Fruit fly (Drosophila melanogaster) whole organism, embryonic: ENCODE data around the gene CG13297.

ENCODE experiments used
- Asciz ChIP-seq: fragments of 200-800 bp; sonication (Bioruptor generic); optimal IDR thresholded peaks from 2 replicates; lab custom pipeline; 2017; ENCODE audit warnings: missing biosample characterization, mild to moderate bottlenecking, missing genetic modification characterization, missing genetic modification reagents
- Bdp1 ChIP-seq: fragments of 200-800 bp; sonication (Bioruptor generic); optimal IDR thresholded peaks from 3 replicates; lab custom pipeline; 2016; ENCODE audit warnings: missing biosample characterization, missing genetic modification characterization
- CG1024 ChIP-seq: fragments of 200-800 bp; sonication (Bioruptor generic); IDR thresholded peaks from 2 replicates; pipeline ENCODE4 v1.3.6; 2022; ENCODE audit warnings: missing biosample characterization, missing genetic modification characterization
- CG10274 ChIP-seq: fragments of 200-800 bp; sonication (Bioruptor generic); optimal IDR thresholded peaks from 3 replicates; lab custom pipeline; 2017; ENCODE audit warnings: missing biosample characterization, mild to moderate bottlenecking, missing genetic modification characterization
- CG1233 ChIP-seq: fragments of 200-800 bp; sonication (Bioruptor generic); optimal IDR thresholded peaks from 4 replicates; lab custom pipeline; 2018; ENCODE audit warnings: missing biosample characterization, mild to moderate bottlenecking, missing genetic modification characterization
- CG12744 ChIP-seq: fragments of 200-800 bp; sonication (Bioruptor generic); optimal IDR thresholded peaks from 2 replicates; lab custom pipeline; 2016; ENCODE audit warnings: missing biosample characterization, missing genetic modification characterization
- CG14710 ChIP-seq: fragments of 200-800 bp; sonication (Bioruptor generic); optimal IDR thresholded peaks from 3 replicates; lab custom pipeline; 2019; ENCODE audit warnings: missing biosample characterization, mild to moderate bottlenecking, missing genetic modification characterization, moderate library complexity
- CG1647 ChIP-seq: fragments of 200-800 bp; sonication (Bioruptor generic); optimal IDR thresholded peaks from 3 replicates; lab custom pipeline; 2016; ENCODE audit warnings: missing biosample characterization, missing genetic modification characterization
- CG16863 ChIP-seq: fragments of 200-800 bp; sonication (Bioruptor generic); optimal IDR thresholded peaks from 3 replicates; lab custom pipeline; 2016; ENCODE audit warnings: missing biosample characterization, missing genetic modification characterization
- CG18476 ChIP-seq: fragments of 200-800 bp; sonication (Bioruptor generic); optimal IDR thresholded peaks from 2 replicates; lab custom pipeline; 2016; ENCODE audit warnings: missing biosample characterization, mild to moderate bottlenecking, missing genetic modification characterization
- CG2129 ChIP-seq: fragments of 200-800 bp; sonication (Bioruptor generic); IDR thresholded peaks from 2 replicates; pipeline ENCODE4 v1.3.6; 2022; ENCODE audit warnings: missing biosample characterization, missing genetic modification characterization; ENCODE audit not compliant: partially characterized antibody
- CG30403 ChIP-seq: fragments of 200-800 bp; sonication (Bioruptor generic); optimal IDR thresholded peaks from 3 replicates; lab custom pipeline; 2016; ENCODE audit warnings: missing biosample characterization, missing genetic modification characterization
- CG32767 ChIP-seq: fragments of 200-800 bp; sonication (Bioruptor generic); IDR thresholded peaks from 2 replicates; pipeline ENCODE4 v1.3.6; 2022; ENCODE audit warnings: missing biosample characterization, missing genetic modification characterization
- CG3847 ChIP-seq: fragments of 200-800 bp; sonication (Bioruptor generic); IDR thresholded peaks from 2 replicates; pipeline ENCODE4 v1.3.6; 2022; ENCODE audit warnings: missing biosample characterization, missing genetic modification characterization
- CG3995 ChIP-seq: fragments of 200-800 bp; sonication (Bioruptor generic); optimal IDR thresholded peaks from 3 replicates; lab custom pipeline; 2016; ENCODE audit warnings: missing biosample characterization, missing genetic modification characterization
- CG42726 ChIP-seq: fragments of 200-800 bp; sonication (Bioruptor generic); IDR thresholded peaks from 2 replicates; pipeline ENCODE4 v1.3.6; 2022; ENCODE audit warnings: missing biosample characterization, missing genetic modification characterization; ENCODE audit not compliant: partially characterized antibody
- CG4328 ChIP-seq: fragments of 200-800 bp; sonication (Bioruptor generic); optimal IDR thresholded peaks from 3 replicates; lab custom pipeline; 2017; ENCODE audit warnings: missing biosample characterization, missing genetic modification reagents, missing genetic modification characterization
- CG8388 ChIP-seq: fragments of 200-800 bp; sonication (Bioruptor generic); optimal IDR thresholded peaks from 2 replicates; lab custom pipeline; 2019; ENCODE audit warnings: missing biosample characterization, mild to moderate bottlenecking, missing genetic modification characterization, moderate library complexity
- D19B ChIP-seq: fragments of 200-800 bp; sonication (Bioruptor generic); optimal IDR thresholded peaks from 2 replicates; lab custom pipeline; 2017; ENCODE audit warnings: missing biosample characterization, mild to moderate bottlenecking, missing genetic modification characterization
- Dref ChIP-seq: fragments of 200-800 bp; sonication (Bioruptor generic); IDR thresholded peaks from 2 replicates; pipeline ENCODE4 v1.3.6; 2022; ENCODE audit warnings: missing biosample characterization, missing genetic modification characterization
- E2f2 ChIP-seq: fragments of 200-800 bp; sonication (Bioruptor generic); IDR thresholded peaks from 2 replicates; pipeline ENCODE4 v1.3.6; 2022; ENCODE audit warnings: missing biosample characterization, missing genetic modification characterization
- Eip74EF ChIP-seq, 2 experiments: fragments of 200-800 bp in 1 of 2; fragments of >200 bp in 1 of 2; sonication (Bioruptor generic) in 1 of 2; optimal IDR thresholded peaks; 2 replicates each; lab custom pipeline; 2017 to 2019; ENCODE audit warnings: missing biosample characterization in 2 of 2, missing genetic modification characterization in 2 of 2, mild to moderate bottlenecking in 1 of 2, moderate library complexity in 1 of 2
- Hr51 ChIP-seq, 2 experiments: fragments of 200-800 bp; sonication (Bioruptor generic); optimal IDR thresholded peaks; 2 replicates in 1 of 2; 3 replicates in 1 of 2; lab custom pipeline; 2016 to 2018; ENCODE audit warnings: missing biosample characterization in 2 of 2, missing genetic modification characterization in 2 of 2, mild to moderate bottlenecking in 1 of 2, moderate library complexity in 1 of 2
- Lim3 ChIP-seq: fragments of 200-800 bp; sonication (Bioruptor generic); IDR thresholded peaks from 2 replicates; pipeline ENCODE4 v1.3.6; 2022; ENCODE audit warnings: missing biosample characterization, missing genetic modification characterization
- Mes4 ChIP-seq: fragments of 200-800 bp; sonication (Bioruptor generic); optimal IDR thresholded peaks from 2 replicates; lab custom pipeline; 2016; ENCODE audit warnings: missing biosample characterization, missing genetic modification characterization
- NC2β ChIP-seq: fragments of 200-800 bp; sonication (Bioruptor generic); optimal IDR thresholded peaks from 2 replicates; lab custom pipeline; 2016; ENCODE audit warnings: missing biosample characterization, missing genetic modification characterization
- Ptx1 ChIP-seq: fragments of 200-800 bp; sonication (Bioruptor generic); IDR thresholded peaks from 2 replicates; pipeline ENCODE4 v1.3.6; 2022; ENCODE audit warnings: missing biosample characterization, missing genetic modification characterization
- Sox102F ChIP-seq: fragments of 200-800 bp; sonication (Bioruptor generic); optimal IDR thresholded peaks from 2 replicates; lab custom pipeline; 2018; ENCODE audit warnings: missing biosample characterization, mild to moderate bottlenecking, missing genetic modification characterization, moderate library complexity
- Ssrp ChIP-seq: fragments of 200-800 bp; sonication (Bioruptor generic); optimal IDR thresholded peaks from 2 replicates; lab custom pipeline; 2018; ENCODE audit warnings: missing biosample characterization, mild to moderate bottlenecking, missing genetic modification characterization, moderate library complexity
- Trl ChIP-seq, 3 experiments: fragments of >200 bp in 2 of 3; fragments of 200-800 bp in 1 of 3; sonication (Bioruptor generic) in 1 of 3; optimal IDR thresholded peaks; 2 replicates in 1 of 3; 3 replicates in 2 of 3; lab custom pipeline; 2016 to 2017; ENCODE audit warnings: missing biosample characterization in 1 of 3, missing genetic modification characterization in 1 of 3
- Vsx1 ChIP-seq: fragments of 200-800 bp; sonication (Bioruptor generic); optimal IDR thresholded peaks from 2 replicates; lab custom pipeline; 2017; ENCODE audit warnings: missing biosample characterization, mild to moderate bottlenecking, missing genetic modification characterization, missing genetic modification reagents
- amos ChIP-seq: fragments of 200-800 bp; sonication (Bioruptor generic); IDR thresholded peaks from 2 replicates; pipeline ENCODE4 v1.3.6; 2022; ENCODE audit warnings: missing biosample characterization, missing genetic modification characterization; ENCODE audit not compliant: partially characterized antibody
- az2 ChIP-seq: fragments of 200-800 bp; sonication (Bioruptor generic); optimal IDR thresholded peaks from 3 replicates; lab custom pipeline; 2016; ENCODE audit warnings: missing biosample characterization, missing genetic modification characterization
- chm ChIP-seq: fragments of 200-800 bp; sonication (Bioruptor generic); IDR thresholded peaks from 2 replicates; pipeline ENCODE4 v1.3.6; 2022; ENCODE audit warnings: missing biosample characterization, missing genetic modification characterization
- dm ChIP-seq: fragments of 200-800 bp; sonication (Bioruptor generic); optimal IDR thresholded peaks from 3 replicates; lab custom pipeline; 2016; ENCODE audit warnings: missing biosample characterization, missing genetic modification characterization
- dmrt11E ChIP-seq: fragments of 200-800 bp; sonication (Bioruptor generic); optimal IDR thresholded peaks from 3 replicates; lab custom pipeline; 2018; ENCODE audit warnings: missing biosample characterization, mild to moderate bottlenecking, missing genetic modification characterization, moderate library complexity
- dpn ChIP-seq, 2 experiments: fragments of 200-800 bp; sonication (Bioruptor generic); optimal IDR thresholded peaks; 3 replicates each; lab custom pipeline; 2016; ENCODE audit warnings: missing biosample characterization in 2 of 2, missing genetic modification characterization in 2 of 2
- eyg ChIP-seq: fragments of 200-800 bp; sonication (Bioruptor generic); optimal IDR thresholded peaks from 3 replicates; lab custom pipeline; 2016; ENCODE audit warnings: missing biosample characterization, missing genetic modification characterization
- gcm2 ChIP-seq: fragments of 200-800 bp; sonication (Bioruptor generic); optimal IDR thresholded peaks from 2 replicates; lab custom pipeline; 2016; ENCODE audit warnings: missing biosample characterization, missing genetic modification characterization
- gro ChIP-seq: fragments of 200-800 bp; sonication (Bioruptor generic); optimal IDR thresholded peaks from 2 replicates; lab custom pipeline; 2016; ENCODE audit warnings: missing biosample characterization, missing genetic modification characterization
- pan ChIP-seq, 4 experiments: fragments of >200 bp in 3 of 4; fragments of 200-800 bp in 1 of 4; sonication (Bioruptor generic) in 1 of 4; optimal IDR thresholded peaks in 3 of 4; IDR thresholded peaks in 1 of 4; 2 replicates each; pipeline versions ENCODE4 v1.3.6 to Lab custom; 2017 to 2022; ENCODE audit warnings: missing biosample characterization in 2 of 4, missing genetic modification characterization in 2 of 4, mixed read lengths in 1 of 4
- pho ChIP-seq: fragments of 200-800 bp; sonication (Bioruptor generic); optimal IDR thresholded peaks from 2 replicates; lab custom pipeline; 2016; ENCODE audit warnings: missing biosample characterization, missing genetic modification characterization
- prd ChIP-seq, 3 experiments: fragments of >200 bp in 2 of 3; fragments of 200-800 bp in 1 of 3; sonication (Bioruptor generic) in 1 of 3; optimal IDR thresholded peaks in 2 of 3; IDR thresholded peaks in 1 of 3; 2 replicates in 2 of 3; 3 replicates in 1 of 3; pipeline versions ENCODE4 v1.3.6 to Lab custom; 2017 to 2022; ENCODE audit warnings: missing biosample characterization in 1 of 3, missing genetic modification characterization in 1 of 3
- pros ChIP-seq: fragments of 200-800 bp; sonication (Bioruptor generic); optimal IDR thresholded peaks from 3 replicates; lab custom pipeline; 2019; ENCODE audit warnings: missing biosample characterization, mild to moderate bottlenecking, missing genetic modification characterization, moderate library complexity
- rib ChIP-seq: fragments of 200-800 bp; sonication (Bioruptor generic); IDR thresholded peaks from 2 replicates; pipeline ENCODE4 v1.3.6; 2022; ENCODE audit warnings: missing biosample characterization, missing genetic modification characterization
- ro ChIP-seq: fragments of 200-800 bp; sonication (Bioruptor generic); IDR thresholded peaks from 2 replicates; pipeline ENCODE4 v1.3.6; 2022; ENCODE audit warnings: missing biosample characterization, missing genetic modification characterization
- sens ChIP-seq: fragments of 200-800 bp; sonication (Bioruptor generic); peaks from one replicate; lab custom pipeline; 2016; ENCODE audit warnings: missing biosample characterization, missing genetic modification characterization
- so ChIP-seq: fragments of 200-800 bp; sonication (Bioruptor generic); IDR thresholded peaks from 3 replicates; pipeline ENCODE4 v1.3.6; 2022; ENCODE audit warnings: missing biosample characterization, missing genetic modification characterization
- ssp ChIP-seq: fragments of 200-800 bp; sonication (Bioruptor generic); IDR thresholded peaks from 2 replicates; pipeline ENCODE4 v1.3.6; 2022; ENCODE audit warnings: missing biosample characterization, missing genetic modification characterization
- zf30C ChIP-seq: fragments of 200-800 bp; sonication (Bioruptor generic); optimal IDR thresholded peaks from 3 replicates; lab custom pipeline; 2018; ENCODE audit warnings: missing biosample characterization, mild to moderate bottlenecking, missing genetic modification characterization

Gene CG13297

DNA sequence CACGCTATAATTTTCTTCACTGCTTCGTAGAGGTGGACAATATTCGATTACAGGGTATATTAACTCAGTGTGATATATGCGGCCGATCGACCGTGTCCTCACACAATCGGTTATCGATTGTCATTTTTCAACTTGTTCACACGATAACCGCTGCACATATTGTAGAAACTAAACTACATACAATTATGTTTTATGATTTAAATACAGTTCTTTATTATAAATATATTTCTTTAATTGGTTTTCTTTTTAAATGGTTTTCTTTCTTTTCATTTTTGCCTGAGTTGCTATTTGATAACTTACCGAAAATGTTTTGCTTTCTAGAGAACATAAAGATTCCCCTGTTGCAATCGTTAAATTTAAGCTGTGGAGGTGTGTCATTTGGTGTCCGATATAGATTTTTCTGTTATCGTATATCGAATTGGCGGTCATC, 16.7 kb upstream of the CG13297 start, which contains the start of the genes fmt and CG7376 (continued):
- TF ChIP-seq Ssrp (peak; percentile 15), CG1233 (GFP tag; lab: Kevin White, UChicago) (no peak), Dref (GFP tag; lab: Robert Waterston, UW) (peak; percentile 88), CG16863 (GFP tag; lab: Kevin White, UChicago) (no peak), rib (no peak), CG42726 (no peak), CG1647 (GFP tag; lab: Kevin White, UChicago) (no peak), D19B (GFP tag; lab: Kevin White, UChicago) (no peak), prd (optimal IDR thresholded peaks at IDR 0.05; lab: Kevin White, UChicago) (no peak), prd (GFP tag; IDR thresholded peaks at IDR 0.05; lab: Robert Waterston, UW) (peak; percentile 35; the same call in 1 of the 3 replicates), pan (optimal IDR thresholded peaks at IDR 0.05; lab: Kevin White, UChicago) (no peak), pan (GFP tag; optimal IDR thresholded peaks at IDR 0.05 in 1 of 2, IDR thresholded peaks at IDR 0.05 in 1 of 2) (no peak), CG32767 (GFP tag; lab: Robert Waterston, UW) (no peak), pros (GFP tag; lab: Kevin White, UChicago) (no peak), CG18476 (GFP tag; lab: Kevin White, UChicago) (no peak), ssp (GFP tag; lab: Robert Waterston, UW) (peak; percentile 93), sens (no peak), zf30C (no peak), Vsx1 (GFP tag; lab: Kevin White, UChicago) (no peak), dmrt11E (peak; percentile 33), gcm2 (GFP tag; lab: Kevin White, UChicago) (no peak), Bdp1 (GFP tag; lab: Kevin White, UChicago) (no peak), eyg (GFP tag; lab: Kevin White, UChicago) (no peak), gro (GFP tag; lab: Kevin White, UChicago) (no peak), CG1024 (GFP tag; lab: Robert Waterston, UW) (no peak), CG14710 (tag; lab: Kevin White, UChicago) (peak; percentile 83), so (GFP tag; lab: Robert Waterston, UW) (no peak), az2 (GFP tag; lab: Kevin White, UChicago) (peak; percentile 7), CG2129 (no peak), chm (GFP tag; lab: Robert Waterston, UW) (no peak), ro (GFP tag; lab: Robert Waterston, UW) (no peak), CG30403 (GFP tag; lab: Kevin White, UChicago) (peak; percentile 48), E2f2 (GFP tag; lab: Robert Waterston, UW) (peak; percentile 65), CG3847 (peak; percentile 51), Trl (optimal IDR thresholded peaks at IDR 0.05; lab: Kevin White, UChicago) (no peak), Trl (GFP tag; optimal IDR thresholded peaks at IDR 0.05; lab: Kevin White, UChicago) (no peak), Hr51 (GFP tag; optimal IDR thresholded peaks at IDR 0.05; lab: Kevin White, UChicago) (no peak), Ptx1 (GFP tag; lab: Robert Waterston, UW) (no peak), CG3995 (no peak), CG4328 (GFP tag; lab: Kevin White, UChicago) (peak; percentile 11), CG8388 (GFP tag; lab: Kevin White, UChicago) (no peak), Lim3 (GFP tag; lab: Robert Waterston, UW) (no peak), amos (GFP tag; lab: Robert Waterston, UW) (peak; percentile 63), Eip74EF (GFP tag; optimal IDR thresholded peaks at IDR 0.05; lab: Kevin White, UChicago) (no peak), CG10274 (GFP tag; lab: Kevin White, UChicago) (no peak), dm (no peak), pho (GFP tag; lab: Kevin White, UChicago) (no peak), Asciz (no peak), NC2β (GFP tag; lab: Kevin White, UChicago) (no peak), Sox102F (GFP tag; lab: Kevin White, UChicago) (no peak), CG12744 (GFP tag; lab: Kevin White, UChicago) (no peak), Mes4 (GFP tag; lab: Kevin White, UChicago) (no peak), dpn (GFP tag; optimal IDR thresholded peaks at IDR 0.05; lab: Kevin White, UChicago) (peak in 1 of 2 experiments; percentile 42)
